Worm (Caenorhabditis elegans) whole organism, L4/young adult: ENCODE data around the gene Y75B8A.23.

Experiments used
- W03F9.2 ChIP-seq: fragments of 150-350 bp; optimal IDR thresholded peaks from 2 replicates; lab custom pipeline; 2014; ENCODE audit warnings: missing biosample characterization, missing genetic modification characterization
- dao-5 ChIP-seq: sonication (generic microtip); optimal IDR thresholded peaks from 2 replicates; lab custom pipeline; 2016; ENCODE audit warnings: missing genotype, missing genetic modification characterization, moderate library complexity, missing compliant biosample characterization
- him-1 ChIP-seq: sonication (generic microtip); optimal IDR thresholded peaks from 2 replicates; lab custom pipeline; 2016; ENCODE audit warnings: missing genotype, missing genetic modification reagents, missing genetic modification characterization, missing compliant biosample characterization

Gene Y75B8A.23

DNA sequence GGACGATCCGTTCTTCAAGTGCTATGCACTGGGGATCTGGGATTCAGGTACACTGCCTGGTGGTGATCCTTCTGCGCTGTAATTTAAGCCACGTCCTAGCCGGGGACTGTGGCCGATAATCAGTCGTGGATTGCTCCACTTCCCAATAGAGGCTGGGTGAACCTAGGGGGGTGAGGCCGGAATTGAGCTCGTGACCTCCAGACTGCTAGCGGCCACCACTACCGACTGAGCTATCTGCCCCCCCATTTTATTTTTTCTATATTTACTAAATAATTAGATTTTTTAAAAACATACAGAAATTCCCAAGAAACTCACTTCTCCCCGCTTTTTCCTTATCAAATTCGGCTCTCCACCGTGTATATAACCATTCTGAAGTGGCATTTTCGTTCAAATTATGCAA is 46.8 kb downstream of the Y75B8A.23 start:
- TF ChIP-seq him-1 (no peak), W03F9.2 (tag; lab: Kevin White, UChicago) (no peak), dao-5 (tag; lab: Kevin White, UChicago) (no peak)

ce11 chrIII:12299259-12299658 is 48.8 kb downstream of the Y75B8A.23 start:
- no peak for TF ChIP-seq dao-5 (tag; lab: Kevin White, UChicago)
- no peak for TF ChIP-seq him-1
- TF ChIP-seq W03F9.2 (tag; lab: Kevin White, UChicago): no peak
